Fruit fly (Drosophila melanogaster): ENCODE data around the gene Npc2g.

DNA sequence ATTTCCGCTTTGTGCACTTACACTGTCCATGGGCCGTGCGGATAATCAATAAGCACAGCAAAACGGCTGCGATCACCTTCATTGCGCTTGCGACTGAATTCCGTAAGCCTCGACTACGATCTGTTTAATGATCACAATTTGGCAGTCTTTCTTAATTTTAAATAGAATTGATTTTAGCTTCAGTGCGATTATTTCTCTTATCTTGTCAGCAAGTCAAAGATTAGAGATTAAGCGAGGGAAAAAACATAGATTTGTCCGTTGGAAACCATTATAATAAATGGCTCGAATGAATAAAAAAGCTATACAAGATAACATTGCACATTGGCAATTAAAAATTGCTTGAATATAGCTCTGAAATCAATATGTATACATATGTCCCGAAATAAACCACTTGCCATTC is 14.0 kb downstream of the Npc2g start, which contains the start of gene CG11313:
- no peak for TF ChIP-seq psq (optimal IDR thresholded peaks at IDR 0.05)
- no peak for TF ChIP-seq pan (optimal IDR thresholded peaks at IDR 0.05)
- no peak for TF ChIP-seq CG8478 (optimal IDR thresholded peaks at IDR 0.05)
- TF ChIP-seq Dll (optimal IDR thresholded peaks at IDR 0.05) = no peak
- TF ChIP-seq EcR (GFP tag; optimal IDR thresholded peaks at IDR 0.05) = no peak

Data from whole organism.